Worm (Caenorhabditis elegans): ENCODE results near the gene K11D12.7.
A peak's percentile ranks its signal among the peaks of the same experiment; 100 is the strongest.

Gene K11D12.7

DNA sequence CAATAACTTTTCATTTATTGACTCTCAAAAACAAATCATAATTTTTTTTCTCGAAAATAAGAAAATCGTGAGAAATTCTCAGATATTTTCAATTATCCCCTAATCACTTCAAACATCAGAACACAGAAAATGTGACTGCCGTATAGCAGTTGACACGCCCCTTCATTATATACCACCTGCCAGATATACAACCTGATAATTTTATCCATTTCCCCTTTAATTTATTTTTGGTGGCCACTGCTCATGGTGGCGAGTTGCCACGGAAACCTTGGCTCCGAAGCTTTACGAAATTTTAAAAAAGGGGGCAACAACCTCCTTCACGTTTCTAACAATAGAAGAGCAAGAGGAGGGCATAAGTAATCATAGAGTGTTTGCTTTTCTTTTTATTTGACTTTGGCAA lies 19.5 kb downstream of the K11D12.7 start:
- TF ChIP-seq unc-39 (tag; optimal IDR thresholded peaks at IDR 0.05) (no peak), elt-1 (tag; optimal IDR thresholded peaks at IDR 0.05; ENCODE audit: borderline replicate concordance, insufficient read depth) (no peak), ces-1 (GFP tag; optimal IDR thresholded peaks at IDR 0.05) (peak; percentile 33)

ce11 chrV:5012193-5012853 lies 23.9 kb downstream of the K11D12.7 start, which contains the start of gene srr-6:
Gene srr-6 (plus strand): TSS chrV:5012803.
- TF ChIP-seq unc-62 (GFP tag; optimal IDR thresholded peaks at IDR 0.05) (no peak), sem-2 (GFP tag; optimal IDR thresholded peaks at IDR 0.05) (no peak), elt-3 (tag; optimal IDR thresholded peaks at IDR 0.05) (no peak), lin-32 (GFP tag; optimal IDR thresholded peaks at IDR 0.05) (no peak), hlh-1 (tag; optimal IDR thresholded peaks at IDR 0.05) (no peak), elt-1 (tag; optimal IDR thresholded peaks at IDR 0.05; ENCODE audit: borderline replicate concordance, insufficient read depth) (no peak), nhr-28 (tag; optimal IDR thresholded peaks at IDR 0.05) (no peak), lin-13 (tag; optimal IDR thresholded peaks at IDR 0.05) (no peak), drap-1 (GFP tag; optimal IDR thresholded peaks at IDR 0.05) (no peak), sptf-1 (tag; optimal IDR thresholded peaks at IDR 0.05) (no peak), flh-1 (GFP tag; optimal IDR thresholded peaks at IDR 0.05) (no peak), snpc-4 (tag; optimal IDR thresholded peaks at IDR 0.05) (no peak), ztf-11 (tag; optimal IDR thresholded peaks at IDR 0.05) (no peak), cnd-1 (tag; optimal IDR thresholded peaks at IDR 0.05) (no peak), mab-5 (tag; optimal IDR thresholded peaks at IDR 0.05) (no peak), blmp-1 (tag; optimal IDR thresholded peaks at IDR 0.05) (no peak), ceh-43 (GFP tag; optimal IDR thresholded peaks at IDR 0.05) (no peak), M03D4.4 (tag; optimal IDR thresholded peaks at IDR 0.05) (no peak)

- TF ChIP-seq nhr-28 (tag; optimal IDR thresholded peaks at IDR 0.05) (no peak), cnd-1 (tag; optimal IDR thresholded peaks at IDR 0.05) (no peak), ceh-83 (GFP tag; optimal IDR thresholded peaks at IDR 0.05) (no peak), ztf-11 (tag; optimal IDR thresholded peaks at IDR 0.05) (no peak), ces-1 (GFP tag; optimal IDR thresholded peaks at IDR 0.05) (no peak)
Measured at ce11 chrV:5001386-5001785, 34.9 kb downstream of the K11D12.7 start, which contains the start of gene srr-8. Gene srr-8 (plus strand): TSS chrV:5001686.

DNA sequence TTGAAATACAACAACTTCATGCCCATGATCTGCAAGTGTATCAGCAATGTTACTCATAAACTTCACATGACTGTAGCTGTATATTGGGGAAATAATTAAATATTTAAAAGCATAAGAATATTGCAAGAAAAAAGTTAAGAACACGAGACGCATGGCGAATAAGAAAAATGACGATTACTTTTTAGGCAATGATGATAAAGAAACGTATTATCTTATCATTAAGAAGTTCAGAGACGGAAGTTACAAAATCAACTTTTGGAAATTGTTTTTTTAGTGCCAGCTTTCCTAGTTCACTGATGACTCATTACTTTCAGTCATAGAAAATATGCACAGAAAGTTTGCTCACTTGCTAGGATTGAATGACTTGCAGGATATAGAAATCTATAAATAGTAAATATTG lies 35.9 kb downstream of the K11D12.7 start, which contains the start of gene ugt-7:
ugt-7 (minus strand) TSS at position 161 of the 400 bp plus-strand sequence.
- TF ChIP-seq ces-1 (GFP tag; optimal IDR thresholded peaks at IDR 0.05) (no peak), hlh-1 (tag; optimal IDR thresholded peaks at IDR 0.05) (no peak), ceh-39 (tag; optimal IDR thresholded peaks at IDR 0.05) (no peak), lin-13 (tag; optimal IDR thresholded peaks at IDR 0.05) (no peak), M03D4.4 (tag; optimal IDR thresholded peaks at IDR 0.05) (no peak), snpc-4 (tag; optimal IDR thresholded peaks at IDR 0.05) (no peak), zip-8 (tag; optimal IDR thresholded peaks at IDR 0.05) (no peak), nhr-237 (tag; optimal IDR thresholded peaks at IDR 0.05) (no peak), nhr-12 (tag; optimal IDR thresholded peaks at IDR 0.05) (no peak), nhr-2 (tag; optimal IDR thresholded peaks at IDR 0.05) (no peak), mep-1 (tag; optimal IDR thresholded peaks at IDR 0.05) (no peak), flh-1 (GFP tag; optimal IDR thresholded peaks at IDR 0.05) (no peak), ceh-43 (GFP tag; optimal IDR thresholded peaks at IDR 0.05) (no peak), cnd-1 (tag; optimal IDR thresholded peaks at IDR 0.05) (no peak), elt-3 (tag; optimal IDR thresholded peaks at IDR 0.05) (no peak)

DNA sequence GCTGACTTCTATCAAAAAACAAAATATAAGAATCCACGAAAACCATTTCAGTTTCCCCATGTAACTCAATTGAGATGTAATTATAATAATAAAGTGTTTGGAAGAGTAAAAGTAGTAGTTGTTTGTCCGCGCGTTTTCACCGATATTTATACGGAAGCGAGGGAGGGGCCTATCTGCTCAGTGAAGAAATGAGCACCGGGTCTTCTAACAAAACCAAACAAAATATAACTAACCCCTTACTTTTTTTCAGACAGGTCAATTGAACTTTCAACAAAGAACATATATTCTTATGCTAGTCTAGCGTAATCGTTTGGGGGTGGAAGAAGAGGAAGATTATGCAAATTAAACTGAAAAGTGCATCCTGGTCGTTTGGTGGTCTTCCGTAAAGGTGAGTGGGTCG lies 41.1 kb downstream of the K11D12.7 start, which contains the start of gene ncx-9:
ncx-9 (minus strand) TSS at position 101 of the 400 bp plus-strand sequence.
- TF ChIP-seq mep-1 (tag; optimal IDR thresholded peaks at IDR 0.05) (no peak), ceh-43 (GFP tag; optimal IDR thresholded peaks at IDR 0.05) (no peak), nhr-2 (tag; optimal IDR thresholded peaks at IDR 0.05) (no peak), ztf-11 (tag; optimal IDR thresholded peaks at IDR 0.05) (no peak), lsy-2 (tag; optimal IDR thresholded peaks at IDR 0.05) (no peak), nhr-237 (tag; optimal IDR thresholded peaks at IDR 0.05) (no peak), elt-3 (tag; optimal IDR thresholded peaks at IDR 0.05) (no peak), ceh-83 (GFP tag; optimal IDR thresholded peaks at IDR 0.05) (no peak), flh-1 (GFP tag; optimal IDR thresholded peaks at IDR 0.05) (no peak), cnd-1 (tag; optimal IDR thresholded peaks at IDR 0.05) (no peak), ceh-39 (tag; optimal IDR thresholded peaks at IDR 0.05) (no peak), nhr-28 (tag; optimal IDR thresholded peaks at IDR 0.05) (no peak), pha-4 (tag; optimal IDR thresholded peaks at IDR 0.05) (no peak), unc-120 (tag; optimal IDR thresholded peaks at IDR 0.05; ENCODE audit: poor library complexity, severe bottlenecking) (no peak), bed-3 (GFP tag; optimal IDR thresholded peaks at IDR 0.05) (no peak), hlh-1 (tag; optimal IDR thresholded peaks at IDR 0.05) (no peak), blmp-1 (tag; optimal IDR thresholded peaks at IDR 0.05) (no peak), sem-2 (GFP tag; optimal IDR thresholded peaks at IDR 0.05) (no peak)

Measured in whole organism, mixed stage, embryonic.